Worm (Caenorhabditis elegans): ENCODE measurements around the gene C05C10.5.
A peak's percentile ranks its signal among the peaks of the same experiment; 100 is the strongest.

C05C10.5 gene

DNA sequence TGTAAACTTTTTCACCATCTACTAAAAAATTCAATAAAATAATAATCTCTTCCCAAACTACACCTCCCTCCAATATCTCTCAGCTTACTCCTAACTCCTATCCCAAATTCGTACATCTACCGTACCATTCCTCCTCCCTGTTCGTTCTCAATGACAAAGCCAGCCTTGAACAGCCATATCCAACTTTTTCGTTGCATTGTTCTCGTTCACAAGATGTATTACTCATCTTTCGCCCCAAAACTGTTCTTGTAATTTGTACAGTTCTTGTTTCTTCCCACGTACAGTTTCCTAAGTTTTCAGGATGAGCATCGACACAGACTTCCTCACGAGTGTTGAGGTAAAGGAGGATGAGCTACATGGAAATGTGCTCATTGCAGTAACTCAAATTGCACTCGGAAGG, 16.0 kb downstream of the C05C10.5 start, which contains the start of gene egl-43:
TSS of gene egl-43 (plus strand) at position 301 of the 400 bp plus-strand sequence.
- TF ChIP-seq ceh-2 (tag; optimal IDR thresholded peaks at IDR 0.05) = no peak
- TF ChIP-seq syd-9 (tag; optimal IDR thresholded peaks at IDR 0.05) = no peak
- no peak for TF ChIP-seq npax-4 (tag; optimal IDR thresholded peaks at IDR 0.05)
- no peak for TF ChIP-seq hlh-8 (tag; optimal IDR thresholded peaks at IDR 0.05)
- TF ChIP-seq rnt-1 (tag; optimal IDR thresholded peaks at IDR 0.05) = no peak
- no peak for TF ChIP-seq fkh-6 (tag; optimal IDR thresholded peaks at IDR 0.05)
- no peak for TF ChIP-seq nhr-232 (tag; optimal IDR thresholded peaks at IDR 0.05)
- no peak for TF ChIP-seq tbx-7 (tag; optimal IDR thresholded peaks at IDR 0.05)
- no peak for TF ChIP-seq pha-2 (tag; optimal IDR thresholded peaks at IDR 0.05)
- TF ChIP-seq hlh-13 (GFP tag; optimal IDR thresholded peaks at IDR 0.05) = no peak

DNA sequence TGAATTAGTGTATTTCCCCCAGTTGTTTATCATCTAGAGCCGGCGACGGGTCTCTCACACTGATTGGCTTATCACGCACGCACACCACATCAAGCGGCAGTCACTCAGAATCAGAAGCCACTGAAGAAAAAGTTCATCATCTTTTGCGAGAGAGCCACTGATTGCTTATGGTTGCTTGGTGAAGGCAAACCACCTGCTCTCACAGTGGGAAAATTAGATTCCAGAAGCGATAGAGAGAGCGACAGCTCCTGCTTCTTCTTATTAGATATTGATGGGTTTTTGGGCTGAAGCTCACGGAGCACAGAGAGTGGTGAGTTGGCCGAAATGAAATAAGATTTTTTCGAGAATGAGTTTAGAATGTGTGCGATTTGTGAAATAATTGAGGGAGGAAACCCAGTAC, 17.3 kb downstream of the C05C10.5 start:
- no peak for TF ChIP-seq pax-1 (tag; optimal IDR thresholded peaks at IDR 0.05)
- TF ChIP-seq sox-2 (GFP tag; IDR thresholded peaks at IDR 0.05) = no peak
- no peak for TF ChIP-seq ceh-19 (GFP tag; optimal IDR thresholded peaks at IDR 0.05)
- no peak for TF ChIP-seq rnt-1 (tag; optimal IDR thresholded peaks at IDR 0.05)
- TF ChIP-seq ceh-18 (tag; optimal IDR thresholded peaks at IDR 0.05) = no peak
- TF ChIP-seq ama-1 (optimal IDR thresholded peaks at IDR 0.05) = no peak
- no peak for TF ChIP-seq ceh-45 (GFP tag; IDR thresholded peaks at IDR 0.05)

DNA sequence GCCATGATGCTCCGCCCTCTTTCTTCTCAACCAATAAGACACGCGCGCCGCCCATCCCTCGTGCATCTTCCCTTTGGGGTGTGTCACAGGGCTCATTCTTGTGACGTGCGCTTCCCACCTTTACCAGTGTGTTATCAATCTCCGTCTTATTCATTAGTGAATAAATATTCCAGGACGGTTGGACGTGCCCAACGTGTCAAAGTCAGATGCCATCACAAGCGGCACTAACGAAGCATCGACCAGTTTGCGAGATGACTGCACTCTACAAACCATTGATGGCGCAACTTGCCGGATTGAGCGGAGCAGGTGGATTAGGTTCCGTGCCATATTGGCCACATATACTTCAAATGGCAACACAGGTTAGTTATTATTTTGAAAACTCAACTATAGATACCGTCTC, 21.3 kb downstream of the C05C10.5 start:
- peak; percentile 23 for TF ChIP-seq nfya-1 (tag; optimal IDR thresholded peaks at IDR 0.05)
- peak; percentile 36 for TF ChIP-seq hlh-30 (tag; optimal IDR thresholded peaks at IDR 0.05; ENCODE audit: insufficient read depth)
- TF ChIP-seq ref-2 (tag; optimal IDR thresholded peaks at IDR 0.05) = peak; percentile 10
- TF ChIP-seq tbx-2 (tag; optimal IDR thresholded peaks at IDR 0.05) = peak; percentile 12
- no peak for TF ChIP-seq ceh-19 (GFP tag; optimal IDR thresholded peaks at IDR 0.05)

DNA sequence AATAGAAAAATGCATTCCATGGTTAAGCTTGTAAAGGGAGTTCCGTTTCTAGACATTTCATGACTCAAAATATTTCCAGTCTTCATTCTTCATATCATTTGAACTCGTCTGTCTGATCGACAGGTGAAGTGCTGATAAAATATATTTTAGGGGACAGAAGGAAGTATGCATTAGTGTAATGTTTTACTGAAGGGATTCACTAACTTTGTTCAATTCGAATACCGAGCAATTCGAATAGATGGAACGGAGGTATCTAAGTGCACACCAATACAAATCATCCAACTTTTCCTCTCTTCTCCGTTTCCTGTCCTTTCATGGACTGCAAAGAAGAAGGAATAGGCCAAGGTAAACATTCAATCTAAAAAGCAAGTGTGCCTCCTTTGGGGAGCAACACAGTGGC, 25.0 kb downstream of the C05C10.5 start:
- TF ChIP-seq elt-4 (tag; optimal IDR thresholded peaks at IDR 0.05) = no peak
- TF ChIP-seq pqm-1 (tag; optimal IDR thresholded peaks at IDR 0.05) = no peak
- no peak for TF ChIP-seq unc-42 (tag; optimal IDR thresholded peaks at IDR 0.05)

DNA sequence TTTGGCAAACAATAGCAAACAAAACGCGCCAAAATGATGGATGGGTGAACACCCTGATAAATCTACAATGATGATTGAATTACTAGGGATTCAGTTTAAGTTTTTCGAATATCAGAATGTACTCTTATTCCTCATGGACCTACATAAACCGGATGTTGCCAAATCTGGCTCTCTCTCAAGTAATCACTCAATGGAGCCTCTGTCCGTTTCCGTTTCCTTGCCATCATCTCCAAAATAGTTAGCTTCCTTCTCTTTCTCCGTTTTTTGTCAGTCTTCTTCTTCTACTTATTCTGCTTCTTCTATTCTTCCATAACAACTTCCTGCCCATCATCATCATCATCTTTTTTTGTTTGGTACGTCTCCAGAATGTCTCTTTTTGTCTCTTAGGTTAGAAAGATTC, 26.5 kb downstream of the C05C10.5 start:
- no peak for TF ChIP-seq hlh-13 (GFP tag; optimal IDR thresholded peaks at IDR 0.05)
- no peak for TF ChIP-seq hlh-8 (tag; optimal IDR thresholded peaks at IDR 0.05)
- no peak for TF ChIP-seq ceh-34 (tag; optimal IDR thresholded peaks at IDR 0.05)
- TF ChIP-seq pha-2 (tag; optimal IDR thresholded peaks at IDR 0.05) = no peak
- TF ChIP-seq ceh-45 (GFP tag; IDR thresholded peaks at IDR 0.05) = no peak

DNA sequence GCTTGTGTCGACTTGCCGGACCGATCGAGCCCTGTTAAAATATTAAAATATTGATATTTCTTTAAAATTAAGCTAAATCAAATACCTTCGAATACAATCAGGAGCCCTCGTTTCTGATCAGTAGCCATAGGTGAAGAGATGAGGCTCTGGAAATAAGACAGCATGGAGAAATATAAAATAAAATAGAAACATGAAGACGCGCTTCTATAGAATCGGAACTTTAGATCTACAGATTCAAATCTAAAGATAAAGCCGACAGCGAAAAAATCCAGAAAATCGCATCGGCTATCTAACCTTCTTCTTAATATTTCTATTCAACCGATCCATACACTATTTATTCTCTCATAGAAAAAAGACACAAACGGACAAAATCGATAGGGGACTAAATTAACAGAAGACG, 28.1 kb downstream of the C05C10.5 start, which contains the start of gene dtmk-1:
TSS of gene dtmk-1 (minus strand) at position 146 of the 400 bp plus-strand sequence.
- TF ChIP-seq sox-4 (tag; optimal IDR thresholded peaks at IDR 0.05) (no peak), hlh-15 (tag; optimal IDR thresholded peaks at IDR 0.05) (no peak), dmd-4 (tag; optimal IDR thresholded peaks at IDR 0.05; ENCODE audit: borderline replicate concordance) (no peak), C08G9.2 (tag; optimal IDR thresholded peaks at IDR 0.05) (no peak), unc-86 (tag; optimal IDR thresholded peaks at IDR 0.05) (no peak), ceh-18 (tag; optimal IDR thresholded peaks at IDR 0.05) (no peak), unc-42 (tag; optimal IDR thresholded peaks at IDR 0.05) (no peak), pha-2 (tag; optimal IDR thresholded peaks at IDR 0.05) (no peak), odd-2 (tag; optimal IDR thresholded peaks at IDR 0.05) (no peak)

DNA sequence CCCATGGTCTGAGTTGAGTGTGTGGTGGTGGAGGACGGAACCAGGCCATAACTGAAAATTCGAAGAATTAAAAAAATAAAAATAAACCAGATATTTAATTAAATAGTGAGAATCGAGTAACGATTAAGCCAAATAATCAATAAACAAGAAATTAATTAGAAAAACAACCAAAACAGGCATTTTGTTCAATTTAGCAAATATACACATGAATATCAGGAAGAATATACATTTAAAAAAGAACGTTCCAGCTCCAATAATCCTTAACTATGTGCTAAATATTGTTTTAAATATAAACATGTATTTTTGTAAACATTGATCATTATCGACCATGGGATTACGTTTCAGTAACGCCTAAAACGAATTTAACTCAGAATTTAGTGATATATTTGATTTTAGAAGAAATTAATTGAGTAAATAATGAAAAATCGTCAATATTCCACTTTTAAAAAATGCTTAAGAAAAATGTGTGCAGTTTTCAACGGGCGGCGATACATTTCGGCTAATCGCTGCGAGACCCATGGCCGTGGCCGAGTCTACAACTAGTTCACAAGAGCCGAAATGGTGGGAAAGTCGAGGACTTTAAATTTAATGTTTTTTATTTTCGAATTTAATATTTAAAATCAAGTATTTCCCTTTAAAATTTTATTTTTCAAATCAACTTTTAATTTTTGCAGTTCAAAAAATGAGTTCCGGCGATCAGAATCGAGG, 29.3 kb downstream of the C05C10.5 start, which contains the start of the genes R53.4 and psf-1:
TSS of gene R53.4 (minus strand) at position 51 of the 708 bp plus-strand sequence.
TSS of gene psf-1 (plus strand) at position 675 of the 708 bp plus-strand sequence.
- TF ChIP-seq mec-3 (tag; optimal IDR thresholded peaks at IDR 0.05; ENCODE audit: borderline replicate concordance) = no peak
- no peak for TF ChIP-seq sox-4 (tag; optimal IDR thresholded peaks at IDR 0.05)
- TF ChIP-seq fax-1 (tag; optimal IDR thresholded peaks at IDR 0.05) = no peak
- peak; percentile 69 for TF ChIP-seq ets-4 (tag; optimal IDR thresholded peaks at IDR 0.05)
- no peak for TF ChIP-seq odd-2 (tag; optimal IDR thresholded peaks at IDR 0.05)
- TF ChIP-seq C08G9.2 (tag; optimal IDR thresholded peaks at IDR 0.05) = peak; percentile 74
- peak; percentile 50 for TF ChIP-seq tbx-7 (tag; optimal IDR thresholded peaks at IDR 0.05)
- no peak for TF ChIP-seq ttx-3 (tag; optimal IDR thresholded peaks at IDR 0.05)
- no peak for TF ChIP-seq sdc-2 (tag; optimal IDR thresholded peaks at IDR 0.05)
- TF ChIP-seq ceh-31 (tag; optimal IDR thresholded peaks at IDR 0.05) = peak; percentile 86
- no peak for TF ChIP-seq dmd-4 (tag; optimal IDR thresholded peaks at IDR 0.05; ENCODE audit: borderline replicate concordance)
- TF ChIP-seq ref-2 (tag; optimal IDR thresholded peaks at IDR 0.05) = no peak
- TF ChIP-seq ceh-18 (tag; optimal IDR thresholded peaks at IDR 0.05) = no peak
- no peak for TF ChIP-seq nhr-232 (tag; optimal IDR thresholded peaks at IDR 0.05)
- peak; percentile 21 for TF ChIP-seq ahr-1 (tag; optimal IDR thresholded peaks at IDR 0.05)
- no peak for TF ChIP-seq gmeb-2 (tag; optimal IDR thresholded peaks at IDR 0.05)
- TF ChIP-seq fkh-10 (GFP tag; optimal IDR thresholded peaks at IDR 0.05) = no peak
- no peak for TF ChIP-seq ceh-9 (tag; optimal IDR thresholded peaks at IDR 0.05)
